Fruit fly (Drosophila melanogaster) whole organism, embryonic: ENCODE results near the gene SuUR.
A peak's percentile ranks its signal among the peaks of the same experiment; 100 is the strongest.

Experiments used
- Asciz ChIP-seq: fragments of 200-800 bp; sonication (Bioruptor generic); optimal IDR thresholded peaks from 2 replicates; lab custom pipeline; 2017; ENCODE audit warnings: missing biosample characterization, mild to moderate bottlenecking, missing genetic modification characterization, missing genetic modification reagents
- Atf-2 ChIP-seq: fragments of 200-800 bp; sonication (Bioruptor generic); optimal IDR thresholded peaks from 2 replicates; lab custom pipeline; 2016; ENCODE audit warnings: missing biosample characterization, missing genetic modification characterization
- Atf6 ChIP-seq: fragments of 200-800 bp; sonication (Bioruptor generic); IDR thresholded peaks from 2 replicates; pipeline ENCODE4 v1.3.6; 2022; ENCODE audit warnings: missing biosample characterization, missing genetic modification characterization
- BtbVII ChIP-seq: fragments of 200-800 bp; sonication (Bioruptor generic); optimal IDR thresholded peaks from 3 replicates; lab custom pipeline; 2017; ENCODE audit warnings: missing biosample characterization, mild to moderate bottlenecking, missing genetic modification characterization
- CG10654 ChIP-seq: fragments of 200-800 bp; sonication (Bioruptor generic); optimal IDR thresholded peaks from 2 replicates; lab custom pipeline; 2016; ENCODE audit warnings: missing biosample characterization, missing genetic modification characterization
- CG11723 ChIP-seq: fragments of 200-800 bp; sonication (Bioruptor generic); optimal IDR thresholded peaks from 2 replicates; lab custom pipeline; 2017; ENCODE audit warnings: missing biosample characterization, mild to moderate bottlenecking, missing genetic modification characterization
- CG12071 ChIP-seq: fragments of 200-800 bp; sonication (Bioruptor generic); optimal IDR thresholded peaks from 3 replicates; lab custom pipeline; 2018; ENCODE audit warnings: missing biosample characterization, mild to moderate bottlenecking, missing genetic modification characterization
- CG12942 ChIP-seq: fragments of 200-800 bp; sonication (Bioruptor generic); optimal IDR thresholded peaks from 3 replicates; lab custom pipeline; 2016; ENCODE audit warnings: missing biosample characterization, missing genetic modification characterization
- CG13287 ChIP-seq: fragments of 200-800 bp; sonication (Bioruptor generic); IDR thresholded peaks from 2 replicates; pipeline ENCODE4 v1.3.6; 2022; ENCODE audit warnings: missing biosample characterization, missing genetic modification characterization; ENCODE audit not compliant: partially characterized antibody
- CG14014 ChIP-seq: fragments of 200-800 bp; sonication (Bioruptor generic); IDR thresholded peaks from 2 replicates; pipeline ENCODE4 v1.3.6; 2022; ENCODE audit warnings: missing biosample characterization, missing genetic modification characterization
- CG14710 ChIP-seq: fragments of 200-800 bp; sonication (Bioruptor generic); optimal IDR thresholded peaks from 3 replicates; lab custom pipeline; 2019; ENCODE audit warnings: missing biosample characterization, mild to moderate bottlenecking, missing genetic modification characterization, moderate library complexity
- CG1603 ChIP-seq: fragments of 200-800 bp; sonication (Bioruptor generic); optimal IDR thresholded peaks from 2 replicates; lab custom pipeline; 2019; ENCODE audit warnings: missing biosample characterization, mild to moderate bottlenecking, missing genetic modification characterization, moderate library complexity
- CG17385 ChIP-seq: fragments of 200-800 bp; sonication (Bioruptor generic); optimal IDR thresholded peaks from 3 replicates; lab custom pipeline; 2018; ENCODE audit warnings: missing biosample characterization, mild to moderate bottlenecking, missing genetic modification characterization
- CG18262 ChIP-seq: fragments of 200-800 bp; optimal IDR thresholded peaks from 3 replicates; lab custom pipeline; 2019; ENCODE audit warnings: missing biosample characterization, mild to moderate bottlenecking, missing genetic modification characterization, moderate library complexity
- CG2120 ChIP-seq: fragments of 200-800 bp; sonication (Bioruptor generic); optimal IDR thresholded peaks from 3 replicates; lab custom pipeline; 2016; ENCODE audit warnings: missing biosample characterization, missing genetic modification characterization
- CG32532 ChIP-seq: fragments of 200-800 bp; sonication (Bioruptor generic); IDR thresholded peaks from 2 replicates; pipeline ENCODE4 v1.3.6; 2022; ENCODE audit warnings: missing biosample characterization, missing genetic modification characterization
- CG34376 ChIP-seq: fragments of 200-800 bp; sonication (Bioruptor generic); optimal IDR thresholded peaks from 2 replicates; lab custom pipeline; 2018; ENCODE audit warnings: missing biosample characterization, mild to moderate bottlenecking, missing genetic modification characterization
- CG34422 ChIP-seq: fragments of 200-800 bp; sonication (Bioruptor generic); IDR thresholded peaks from 3 replicates; pipeline ENCODE4 v1.3.6; 2022; ENCODE audit warnings: missing biosample characterization, missing genetic modification characterization
- CG4360 ChIP-seq: fragments of 200-800 bp; sonication (Bioruptor generic); IDR thresholded peaks from 2 replicates; pipeline ENCODE4 v1.3.6; 2022; ENCODE audit warnings: missing biosample characterization, missing genetic modification characterization
- CG4424 ChIP-seq: fragments of 200-800 bp; sonication (Bioruptor generic); optimal IDR thresholded peaks from 3 replicates; lab custom pipeline; 2016; ENCODE audit warnings: missing biosample characterization, missing genetic modification characterization
- CG4854 ChIP-seq: fragments of 200-800 bp; sonication (Bioruptor generic); optimal IDR thresholded peaks from 2 replicates; lab custom pipeline; 2016; ENCODE audit warnings: missing biosample characterization, missing genetic modification characterization, inconsistent platforms
- CG5953 ChIP-seq: fragments of 200-800 bp; sonication (Bioruptor generic); IDR thresholded peaks from 2 replicates; pipeline ENCODE4 v1.3.6; 2022; ENCODE audit warnings: missing biosample characterization, missing genetic modification characterization
- CG8089 ChIP-seq: fragments of 200-800 bp; sonication (Bioruptor generic); optimal IDR thresholded peaks from 3 replicates; lab custom pipeline; 2016; ENCODE audit warnings: missing biosample characterization, missing genetic modification characterization
- Camta ChIP-seq: fragments of 200-800 bp; sonication (Bioruptor generic); optimal IDR thresholded peaks from 2 replicates; lab custom pipeline; 2016; ENCODE audit warnings: missing biosample characterization, missing genetic modification characterization
- Deaf1 ChIP-seq: fragments of 200-800 bp; optimal IDR thresholded peaks from 3 replicates; lab custom pipeline; 2019; ENCODE audit warnings: missing biosample characterization, mild to moderate bottlenecking, missing genetic modification characterization, moderate library complexity
- Dfd ChIP-seq, 2 experiments: fragments of >200 bp; optimal IDR thresholded peaks; 2 replicates each; lab custom pipeline; 2017; ENCODE audit warnings: missing biosample characterization in 2 of 2, missing genetic modification characterization in 2 of 2
- H2.0 ChIP-seq: fragments of 200-800 bp; sonication (Bioruptor generic); IDR thresholded peaks from 2 replicates; pipeline ENCODE4 v1.3.6; 2022; ENCODE audit warnings: missing biosample characterization, missing genetic modification characterization
- HLHmδ ChIP-seq: fragments of 200-800 bp; sonication (Bioruptor generic); optimal IDR thresholded peaks from 2 replicates; lab custom pipeline; 2018; ENCODE audit warnings: missing biosample characterization, mild to moderate bottlenecking, missing genetic modification characterization, moderate library complexity
- Hmx ChIP-seq: fragments of 200-800 bp; sonication (Bioruptor generic); optimal IDR thresholded peaks from 2 replicates; lab custom pipeline; 2016; ENCODE audit warnings: missing biosample characterization, missing genetic modification characterization
- Rx ChIP-seq: fragments of 200-800 bp; sonication (Bioruptor generic); IDR thresholded peaks from 2 replicates; pipeline ENCODE4 v1.3.6; 2022; ENCODE audit warnings: missing biosample characterization, missing genetic modification characterization
- Scr ChIP-seq: fragments of 200-800 bp; sonication (Bioruptor generic); IDR thresholded peaks from 2 replicates; pipeline ENCODE4 v1.3.6; 2022; ENCODE audit warnings: missing biosample characterization, missing genetic modification characterization; ENCODE audit not compliant: partially characterized antibody
- Trl ChIP-seq, 3 experiments: fragments of >200 bp in 2 of 3; fragments of 200-800 bp in 1 of 3; sonication (Bioruptor generic) in 1 of 3; optimal IDR thresholded peaks; 2 replicates in 1 of 3; 3 replicates in 2 of 3; lab custom pipeline; 2016 to 2017; ENCODE audit warnings: missing biosample characterization in 1 of 3, missing genetic modification characterization in 1 of 3
- ab ChIP-seq: fragments of 200-800 bp; sonication (Bioruptor generic); optimal IDR thresholded peaks from 2 replicates; lab custom pipeline; 2016; ENCODE audit warnings: missing biosample characterization, missing genetic modification characterization
- bowl ChIP-seq: fragments of 200-800 bp; sonication (Bioruptor generic); IDR thresholded peaks from 2 replicates; pipeline ENCODE4 v1.3.6; 2022; ENCODE audit warnings: missing biosample characterization, missing genetic modification characterization
- br ChIP-seq: fragments of >200 bp; optimal IDR thresholded peaks from 2 replicates; lab custom pipeline; 2017
- dati ChIP-seq: fragments of 200-800 bp; sonication (Bioruptor generic); IDR thresholded peaks from 2 replicates; pipeline ENCODE4 v1.3.6; 2022; ENCODE audit warnings: missing biosample characterization, missing genetic modification characterization
- emc ChIP-seq: fragments of 200-800 bp; sonication (Bioruptor generic); optimal IDR thresholded peaks from 2 replicates; lab custom pipeline; 2016; ENCODE audit warnings: missing biosample characterization, missing genetic modification characterization
- en ChIP-seq: fragments of 200-800 bp; sonication (Bioruptor generic); optimal IDR thresholded peaks from 2 replicates; lab custom pipeline; 2016; ENCODE audit warnings: missing biosample characterization, missing genetic modification characterization
- fru ChIP-seq: fragments of >200 bp; optimal IDR thresholded peaks from 2 replicates; lab custom pipeline; 2017
- gce ChIP-seq: fragments of 200-800 bp; sonication (Bioruptor generic); IDR thresholded peaks from 3 replicates; pipeline ENCODE4 v1.3.6; 2022; ENCODE audit warnings: missing biosample characterization, missing genetic modification characterization
- gcm2 ChIP-seq: fragments of 200-800 bp; sonication (Bioruptor generic); optimal IDR thresholded peaks from 2 replicates; lab custom pipeline; 2016; ENCODE audit warnings: missing biosample characterization, missing genetic modification characterization
- hb ChIP-seq: fragments of 200-800 bp; sonication (Bioruptor generic); IDR thresholded peaks from 3 replicates; pipeline ENCODE4 v1.3.6; 2022; ENCODE audit warnings: missing biosample characterization, missing genetic modification characterization; ENCODE audit not compliant: partially characterized antibody
- klu ChIP-seq: fragments of 200-800 bp; sonication (Bioruptor generic); IDR thresholded peaks from 2 replicates; pipeline ENCODE4 v1.3.6; 2022; ENCODE audit warnings: missing biosample characterization, missing genetic modification characterization
- repo ChIP-seq: fragments of 200-800 bp; sonication (Bioruptor generic); optimal IDR thresholded peaks from 2 replicates; lab custom pipeline; 2016; ENCODE audit warnings: missing biosample characterization, missing genetic modification characterization
- row ChIP-seq: fragments of 200-800 bp; sonication (Bioruptor generic); IDR thresholded peaks from 3 replicates; pipeline ENCODE4 v1.3.6; 2022; ENCODE audit warnings: missing biosample characterization, missing genetic modification characterization
- sima ChIP-seq: fragments of 200-800 bp; sonication (Bioruptor generic); optimal IDR thresholded peaks from 2 replicates; lab custom pipeline; 2016; ENCODE audit warnings: missing biosample characterization, missing genetic modification characterization
- slp2 ChIP-seq: fragments of 200-800 bp; sonication (Bioruptor generic); optimal IDR thresholded peaks from 2 replicates; lab custom pipeline; 2016; ENCODE audit warnings: missing biosample characterization, missing genetic modification characterization
- sqz ChIP-seq: fragments of 200-800 bp; sonication (Bioruptor generic); optimal IDR thresholded peaks from 3 replicates; lab custom pipeline; 2018; ENCODE audit warnings: missing biosample characterization, mild to moderate bottlenecking, missing genetic modification characterization
- tll ChIP-seq, 2 experiments: fragments of 200-800 bp in 1 of 2; fragments of >200 bp in 1 of 2; sonication (Bioruptor generic) in 1 of 2; optimal IDR thresholded peaks; 2 replicates each; lab custom pipeline; 2017 to 2019; ENCODE audit warnings: missing biosample characterization in 2 of 2, missing genetic modification characterization in 2 of 2, mild to moderate bottlenecking in 1 of 2, moderate library complexity in 1 of 2
- wek ChIP-seq: fragments of 200-800 bp; sonication (Bioruptor generic); optimal IDR thresholded peaks from 3 replicates; lab custom pipeline; 2018; ENCODE audit warnings: missing biosample characterization, mild to moderate bottlenecking, missing genetic modification characterization, moderate library complexity
- zf30C ChIP-seq: fragments of 200-800 bp; sonication (Bioruptor generic); optimal IDR thresholded peaks from 3 replicates; lab custom pipeline; 2018; ENCODE audit warnings: missing biosample characterization, mild to moderate bottlenecking, missing genetic modification characterization

Gene SuUR

dm6 chr3L:11084557-11085231, 19.9 kb downstream of the SuUR start (continued):
- peak; percentile 90 for TF ChIP-seq dati (GFP tag; lab: Robert Waterston, UW)
- TF ChIP-seq CG12942 (GFP tag; lab: Kevin White, UChicago): peak; percentile 96
- TF ChIP-seq Camta: peak; percentile 97
- peak; percentile 93 for TF ChIP-seq Atf6 (GFP tag; lab: Robert Waterston, UW)
- peak; percentile 97 for TF ChIP-seq row (GFP tag; lab: Robert Waterston, UW)
- TF ChIP-seq CG10654 (GFP tag; lab: Kevin White, UChicago): peak; percentile 92
- TF ChIP-seq ab (GFP tag; lab: Kevin White, UChicago): peak; percentile 86
- TF ChIP-seq CG1603 (tag; lab: Kevin White, UChicago): peak; percentile 95
- TF ChIP-seq repo (GFP tag; lab: Kevin White, UChicago): peak; percentile 96
- no peak for TF ChIP-seq HLHmδ (GFP tag; lab: Kevin White, UChicago)
- TF ChIP-seq Dfd (GFP tag; optimal IDR thresholded peaks at IDR 0.05; lab: Kevin White, UChicago): no peak
- TF ChIP-seq CG4424: peak; percentile 98
- peak; percentile 35 to 55 for TF ChIP-seq Trl (optimal IDR thresholded peaks at IDR 0.05; lab: Kevin White, UChicago)
- peak; percentile 97 for TF ChIP-seq Trl (GFP tag; optimal IDR thresholded peaks at IDR 0.05; lab: Kevin White, UChicago)
- TF ChIP-seq CG2120 (GFP tag; lab: Kevin White, UChicago): peak; percentile 89
- peak; percentile 92 for TF ChIP-seq CG4854 (GFP tag; lab: Kevin White, UChicago)
- TF ChIP-seq slp2 (GFP tag; lab: Kevin White, UChicago): peak; percentile 96
- TF ChIP-seq Hmx (GFP tag; lab: Kevin White, UChicago): peak; percentile 89
- peak; percentile 98 for TF ChIP-seq CG18262
- TF ChIP-seq Scr (GFP tag; lab: Robert Waterston, UW): no peak
- TF ChIP-seq emc (GFP tag; lab: Kevin White, UChicago): peak; percentile 82
- peak; percentile 97 for TF ChIP-seq CG8089
- peak; percentile 78 for TF ChIP-seq wek (GFP tag; lab: Kevin White, UChicago)
- peak; percentile 86 for TF ChIP-seq CG4360 (GFP tag; lab: Robert Waterston, UW)
- TF ChIP-seq hb: no peak
- TF ChIP-seq CG14710 (tag; lab: Kevin White, UChicago): peak; percentile 97
- TF ChIP-seq fru (lab: Kevin White, UChicago): no peak
- TF ChIP-seq CG32532 (GFP tag; lab: Robert Waterston, UW): peak; percentile 93
- peak; percentile 78 for TF ChIP-seq CG34376
- peak; percentile 95 for TF ChIP-seq Rx (GFP tag; lab: Robert Waterston, UW)
- peak; percentile 97 for TF ChIP-seq sqz
- peak; percentile 91 for TF ChIP-seq sima (GFP tag; lab: Kevin White, UChicago)
- peak; percentile 93 for TF ChIP-seq bowl
- TF ChIP-seq H2.0 (GFP tag; lab: Robert Waterston, UW): peak; percentile 97
- TF ChIP-seq CG17385 (GFP tag; lab: Kevin White, UChicago): peak; percentile 95
- TF ChIP-seq gce (GFP tag; lab: Robert Waterston, UW): peak; percentile 97
- peak; percentile 98 for TF ChIP-seq Asciz
- TF ChIP-seq CG12071 (GFP tag; lab: Kevin White, UChicago): peak; percentile 94
- TF ChIP-seq CG14014 (GFP tag; lab: Robert Waterston, UW): peak; percentile 95
- TF ChIP-seq en: peak; percentile 94
- peak; percentile 95 for TF ChIP-seq gcm2 (GFP tag; lab: Kevin White, UChicago)
- TF ChIP-seq Deaf1 (tag; lab: Kevin White, UChicago): no peak
- peak; percentile 79 for TF ChIP-seq klu (GFP tag; lab: Robert Waterston, UW)
- no peak for TF ChIP-seq CG13287
- peak; percentile 91 for TF ChIP-seq zf30C
- TF ChIP-seq CG5953 (GFP tag; lab: Robert Waterston, UW): peak; percentile 95
- TF ChIP-seq Atf-2: peak; percentile 97
- TF ChIP-seq CG11723 (GFP tag; lab: Kevin White, UChicago): peak; percentile 94
- peak in 1 of 2 experiments; percentile 89 for TF ChIP-seq tll (GFP tag; optimal IDR thresholded peaks at IDR 0.05; lab: Kevin White, UChicago)
- TF ChIP-seq CG34422 (GFP tag; lab: Robert Waterston, UW): peak; percentile 97
- TF ChIP-seq BtbVII (GFP tag; lab: Kevin White, UChicago): peak; percentile 81
- TF ChIP-seq br (lab: Kevin White, UChicago): no peak
